Fruit fly (Drosophila melanogaster): ENCODE data around the gene CG16711.

Gene CG16711

dm6 chr3L:9744060-9744549 lies 40.0 kb downstream of the CG16711 start (continued):
- TF ChIP-seq tll (GFP tag; optimal IDR thresholded peaks at IDR 0.05) (no peak), CG31441 (GFP tag; IDR thresholded peaks at IDR 0.05) (peak; percentile 98), slou (GFP tag; optimal IDR thresholded peaks at IDR 0.05) (peak; percentile 19), gfzf (GFP tag; optimal IDR thresholded peaks at IDR 0.05) (no peak), Elba2 (GFP tag; optimal IDR thresholded peaks at IDR 0.05) (no peak), CG9817 (tag; optimal IDR thresholded peaks at IDR 0.05) (peak; percentile 80), pzg (GFP tag; optimal IDR thresholded peaks at IDR 0.05) (no peak), eve (GFP tag; optimal IDR thresholded peaks at IDR 0.05) (no peak), row (GFP tag; IDR thresholded peaks at IDR 0.05) (peak; percentile 84), CHES-1-like (GFP tag; optimal IDR thresholded peaks at IDR 0.05) (peak; percentile 27), CG7556 (GFP tag; optimal IDR thresholded peaks at IDR 0.05) (peak; percentile 92), Myb (GFP tag; optimal IDR thresholded peaks at IDR 0.05) (peak; percentile 66), ara (GFP tag; IDR thresholded peaks at IDR 0.05) (peak; percentile 83), CG32767 (GFP tag; IDR thresholded peaks at IDR 0.05) (peak; percentile 81), Mes4 (GFP tag; optimal IDR thresholded peaks at IDR 0.05) (peak; percentile 40), nau (GFP tag; optimal IDR thresholded peaks at IDR 0.05) (peak; percentile 93), slp2 (GFP tag; optimal IDR thresholded peaks at IDR 0.05) (peak; percentile 31), MTF-1 (GFP tag; optimal IDR thresholded peaks at IDR 0.05; ENCODE audit: borderline replicate concordance) (peak; percentile 76), lbe (GFP tag; optimal IDR thresholded peaks at IDR 0.05) (peak; percentile 75), Dbx (GFP tag; IDR thresholded peaks at IDR 0.05) (peak; percentile 69; the same call in 2 of the 3 replicates), CG4282 (GFP tag; optimal IDR thresholded peaks at IDR 0.05) (peak; percentile 4), CG14441 (GFP tag; IDR thresholded peaks at IDR 0.05) (peak; percentile 84), mam (GFP tag; optimal IDR thresholded peaks at IDR 0.05) (peak; percentile 53), CG14667 (GFP tag; IDR thresholded peaks at IDR 0.05) (peak; percentile 82), E2f2 (GFP tag; IDR thresholded peaks at IDR 0.05) (peak; percentile 68), CG8089 (GFP tag; optimal IDR thresholded peaks at IDR 0.05) (peak; percentile 34), cg (GFP tag; optimal IDR thresholded peaks at IDR 0.05) (no peak), CG15601 (tag; optimal IDR thresholded peaks at IDR 0.05) (peak; percentile 76), Six4 (GFP tag; optimal IDR thresholded peaks at IDR 0.05) (peak; percentile 78), CG12071 (GFP tag; optimal IDR thresholded peaks at IDR 0.05) (peak; percentile 86), hth (optimal IDR thresholded peaks at IDR 0.05) (no peak), CG5953 (GFP tag; IDR thresholded peaks at IDR 0.05) (peak; percentile 56; the same call in 1 of the 2 replicates), CG10959 (GFP tag; IDR thresholded peaks at IDR 0.05) (peak; percentile 64), aop (GFP tag; IDR thresholded peaks at IDR 0.05) (0 out of 2 replicates have a peak, but pooled peaks have one; percentile 5), Camta (GFP tag; optimal IDR thresholded peaks at IDR 0.05) (peak; percentile 78), Ptx1 (GFP tag; IDR thresholded peaks at IDR 0.05) (peak; percentile 92), Spps (tag; optimal IDR thresholded peaks at IDR 0.05) (peak; percentile 70), CG8359 (GFP tag; optimal IDR thresholded peaks at IDR 0.05; ENCODE audit: borderline replicate concordance) (peak; percentile 76), CG8924 (tag; optimal IDR thresholded peaks at IDR 0.05) (peak; percentile 93), Blimp-1 (GFP tag; optimal IDR thresholded peaks at IDR 0.05) (peak; percentile 92), CG11247 (GFP tag; IDR thresholded peaks at IDR 0.05) (peak; percentile 77), CG2129 (GFP tag; IDR thresholded peaks at IDR 0.05; ENCODE audit: partially characterized antibody) (no peak), Dip2 (GFP tag; IDR thresholded peaks at IDR 0.05) (peak; percentile 45; the same call in 1 of the 2 replicates), seq (GFP tag; IDR thresholded peaks at IDR 0.05) (peak; percentile 84), amos (GFP tag; IDR thresholded peaks at IDR 0.05; ENCODE audit: partially characterized antibody) (no peak), gce (GFP tag; IDR thresholded peaks at IDR 0.05) (peak; percentile 88), CG17361 (GFP tag; IDR thresholded peaks at IDR 0.05) (peak; percentile 99), CG15696 (tag; optimal IDR thresholded peaks at IDR 0.05) (peak; percentile 61), CG12744 (GFP tag; optimal IDR thresholded peaks at IDR 0.05) (peak; percentile 64), CG7963 (GFP tag; IDR thresholded peaks at IDR 0.05; ENCODE audit: partially characterized antibody) (no peak), otp (GFP tag; IDR thresholded peaks at IDR 0.05) (peak; percentile 61; the same call in 1 of the 3 replicates)

Data from whole organism, embryonic.